Worm (Caenorhabditis elegans) whole organism, midembryonic: ENCODE results near the gene mec-5.

Experiments used
- T22C8.4 ChIP-seq: fragments of 200-800 bp; sonication (Bioruptor generic); IDR thresholded peaks from 2 replicates; pipeline ENCODE4 v1.3.6; 2022; ENCODE audit warnings: missing genetic modification characterization, missing compliant biosample characterization
- cog-1 ChIP-seq: sonication (generic microtip); optimal IDR thresholded peaks from 2 replicates; lab custom pipeline; 2016; ENCODE audit warnings: missing genetic modification characterization, missing compliant biosample characterization
- flt-1 ChIP-seq: fragments of 200-800 bp; sonication (Bioruptor generic); IDR thresholded peaks from 2 replicates; pipeline ENCODE4 v1.3.6; 2022; ENCODE audit warnings: missing genetic modification characterization, missing compliant biosample characterization
- klf-2 ChIP-seq: fragments of 200-800 bp; sonication (Bioruptor generic); conservative IDR thresholded peaks from 2 replicates; pipeline ENCODE4 v1.3.6; 2022; ENCODE audit warnings: missing genetic modification reagents, missing genetic modification characterization, missing compliant biosample characterization
- med-1 ChIP-seq: sonication (generic microtip); optimal IDR thresholded peaks from 2 replicates; lab custom pipeline; 2017; ENCODE audit warnings: missing genetic modification characterization, mild to moderate bottlenecking, missing compliant biosample characterization, antibody characterized with exemption, missing genetic modification reagents; ENCODE audit not compliant: insufficient read depth
- ref-1 ChIP-seq: fragments of 200-800 bp; sonication (Bioruptor generic); conservative IDR thresholded peaks from 2 replicates; pipeline ENCODE4 v1.3.6; 2022; ENCODE audit warnings: missing genetic modification reagents, missing genetic modification characterization, missing compliant biosample characterization
- tab-1 ChIP-seq: fragments of 200-800 bp; sonication (Bioruptor generic); IDR thresholded peaks from 2 replicates; pipeline ENCODE4 v1.3.6; 2022; ENCODE audit warnings: missing genetic modification characterization, missing compliant biosample characterization
- ztf-23 ChIP-seq: fragments of 200-800 bp; sonication (Bioruptor generic); IDR thresholded peaks from 2 replicates; pipeline ENCODE4 v1.3.6; 2022; ENCODE audit warnings: missing genetic modification reagents, missing genetic modification characterization, missing compliant biosample characterization
- ztf-29 ChIP-seq: fragments of 200-800 bp; sonication (Bioruptor generic); IDR thresholded peaks from 2 replicates; pipeline ENCODE4 v1.3.6; 2022; ENCODE audit warnings: missing genetic modification reagents, missing genetic modification characterization, missing compliant biosample characterization

mec-5 gene

DNA sequence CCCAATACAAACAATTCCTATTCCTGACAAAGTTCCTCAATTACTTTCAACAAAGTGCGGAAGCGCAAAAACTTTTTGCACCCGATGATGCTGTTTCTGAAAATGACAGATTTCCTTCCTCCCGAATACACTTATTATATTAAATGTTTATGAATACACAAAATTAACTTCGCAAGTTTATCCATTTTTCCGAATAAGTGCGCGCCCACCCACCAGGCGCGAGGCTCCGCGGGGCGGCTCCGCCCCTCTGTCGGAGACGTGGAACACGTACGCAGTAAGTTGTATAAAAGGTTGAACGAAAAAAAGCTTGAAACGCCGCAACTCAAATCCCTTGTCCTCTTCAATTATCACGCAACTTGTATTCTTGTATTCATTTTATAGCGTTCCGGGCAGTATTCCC, 15.0 kb downstream of the mec-5 start, which contains the start of gene C09G1.5:
TSS of gene C09G1.5 (plus strand) at position 301 of the 400 bp plus-strand sequence.
- TF ChIP-seq ztf-29 = no peak
- no peak for TF ChIP-seq klf-2 (GFP tag; lab: Robert Waterston, UW)
- TF ChIP-seq cog-1 (tag; lab: Kevin White, UChicago) = no peak
- TF ChIP-seq T22C8.4 (GFP tag; lab: Robert Waterston, UW) = no peak
- TF ChIP-seq med-1 = no peak
- TF ChIP-seq ztf-23 = no peak
- no peak for TF ChIP-seq flt-1
- no peak for TF ChIP-seq tab-1 (GFP tag; lab: Robert Waterston, UW)
- TF ChIP-seq ref-1 = no peak

DNA sequence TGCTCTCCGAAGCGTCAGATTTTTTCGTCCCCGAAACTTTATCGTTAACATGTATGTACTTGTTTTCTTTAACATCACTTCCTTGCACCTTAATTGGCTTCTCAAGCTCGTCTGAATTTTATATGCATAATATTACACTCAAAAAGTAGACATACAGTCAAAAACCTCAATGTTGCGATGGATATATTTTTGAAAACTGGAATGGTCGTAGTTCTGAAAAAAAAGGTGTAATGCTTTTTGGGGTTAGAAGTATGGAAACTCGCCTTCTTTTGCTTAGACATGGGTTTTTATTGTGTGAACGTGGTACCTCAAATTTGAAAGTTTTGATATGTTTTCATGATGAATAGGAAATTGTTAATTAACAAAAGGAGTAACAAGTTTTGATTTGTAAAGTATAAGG, 38.8 kb downstream of the mec-5 start, which contains the start of gene C09G1.2:
TSS of gene C09G1.2 (minus strand) at position 101 of the 400 bp plus-strand sequence.
- no peak for TF ChIP-seq med-1
- no peak for TF ChIP-seq cog-1 (tag; lab: Kevin White, UChicago)
- TF ChIP-seq flt-1 = no peak
- no peak for TF ChIP-seq ref-1
- TF ChIP-seq ztf-29 = no peak
- TF ChIP-seq T22C8.4 (GFP tag; lab: Robert Waterston, UW) = no peak
- no peak for TF ChIP-seq klf-2 (GFP tag; lab: Robert Waterston, UW)
- TF ChIP-seq ztf-23 = no peak
- TF ChIP-seq tab-1 (GFP tag; lab: Robert Waterston, UW) = no peak

DNA sequence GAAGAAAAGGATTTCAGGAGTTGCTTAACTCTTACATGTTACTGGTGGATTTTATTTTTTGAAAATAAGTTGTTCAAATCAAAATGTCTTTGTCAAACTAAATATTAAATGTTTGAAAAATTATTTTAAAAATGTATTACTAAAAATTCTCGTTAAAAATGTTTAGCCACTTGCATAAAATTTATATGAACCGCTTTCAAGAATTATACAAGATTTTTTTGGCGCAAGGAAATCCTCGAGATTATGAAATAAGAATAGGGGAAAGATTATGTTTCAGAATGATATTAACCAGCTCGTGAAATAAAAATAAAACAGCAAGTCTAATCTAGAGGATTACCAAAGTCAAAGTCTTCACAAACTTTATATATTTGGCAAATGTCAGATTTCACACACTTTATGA, 39.5 kb downstream of the mec-5 start:
- TF ChIP-seq tab-1 (GFP tag; lab: Robert Waterston, UW) = no peak
- no peak for TF ChIP-seq ztf-23
- no peak for TF ChIP-seq T22C8.4 (GFP tag; lab: Robert Waterston, UW)
- no peak for TF ChIP-seq ref-1
- no peak for TF ChIP-seq med-1
- TF ChIP-seq ztf-29 = no peak
- TF ChIP-seq klf-2 (GFP tag; lab: Robert Waterston, UW) = no peak
- TF ChIP-seq cog-1 (tag; lab: Kevin White, UChicago) = no peak
- TF ChIP-seq flt-1 = no peak

DNA sequence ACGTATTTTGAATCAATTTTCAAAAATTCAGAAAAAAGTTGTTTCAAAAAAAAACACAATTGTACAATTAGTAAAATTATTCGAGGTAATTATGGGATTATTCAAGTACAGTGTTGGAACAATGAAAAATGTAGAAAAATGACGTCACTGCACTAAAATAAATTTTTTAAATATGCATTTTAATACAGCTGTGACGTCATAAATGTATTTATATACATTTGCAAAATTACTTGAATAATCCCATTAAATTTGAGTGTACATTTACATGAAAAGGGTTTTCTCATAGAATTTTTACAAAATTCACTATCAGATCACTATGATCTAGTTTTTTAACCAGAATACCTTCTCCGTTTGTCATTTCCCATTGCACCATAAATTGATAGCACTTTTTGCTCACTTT, 44.8 kb downstream of the mec-5 start:
- no peak for TF ChIP-seq cog-1 (tag; lab: Kevin White, UChicago)
- no peak for TF ChIP-seq flt-1
- TF ChIP-seq T22C8.4 (GFP tag; lab: Robert Waterston, UW) = no peak
- TF ChIP-seq ztf-29 = no peak
- TF ChIP-seq tab-1 (GFP tag; lab: Robert Waterston, UW) = no peak
- TF ChIP-seq med-1 = no peak
- TF ChIP-seq ref-1 = no peak
- TF ChIP-seq klf-2 (GFP tag; lab: Robert Waterston, UW) = no peak
- TF ChIP-seq ztf-23 = no peak

DNA sequence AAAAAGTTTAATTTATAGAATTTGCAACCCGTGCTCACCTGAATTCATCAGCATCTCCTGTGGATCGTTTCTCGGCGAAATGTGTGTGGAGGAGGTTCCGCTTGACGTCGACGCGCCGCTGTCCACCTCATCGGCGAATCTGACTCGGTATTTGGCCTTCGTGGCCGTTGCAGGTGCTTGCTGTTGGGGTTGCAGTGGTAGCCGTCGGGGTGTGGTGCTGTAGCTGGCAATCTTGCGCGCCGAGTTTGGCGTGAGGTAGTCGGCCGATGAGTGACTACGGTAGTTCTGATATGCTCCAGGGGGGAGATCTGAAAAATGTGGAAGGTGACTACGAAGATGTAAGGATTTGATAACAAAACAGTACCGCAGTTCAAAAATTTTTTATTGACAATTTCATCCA, 49.0 kb downstream of the mec-5 start:
- no peak for TF ChIP-seq ref-1
- TF ChIP-seq flt-1 = no peak
- no peak for TF ChIP-seq ztf-29

DNA sequence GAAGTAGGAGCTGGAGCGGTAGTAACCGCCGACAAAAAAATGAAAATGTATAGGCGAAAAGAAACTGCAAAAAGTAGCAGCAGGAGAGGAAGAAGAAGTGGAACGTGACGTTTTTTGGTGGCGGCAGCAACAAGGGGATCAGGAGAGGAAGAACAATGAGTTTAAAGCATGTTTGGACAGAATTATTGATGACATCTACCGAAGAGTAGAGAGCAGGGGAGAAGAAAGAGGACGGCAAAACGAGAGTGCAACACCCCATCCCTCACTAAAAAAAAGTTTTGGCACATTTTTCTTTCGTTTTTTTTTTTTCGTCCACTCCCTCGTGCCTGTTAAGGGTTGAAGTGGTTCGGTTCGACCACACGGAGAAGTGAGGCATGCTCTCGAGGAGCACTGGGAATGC, 50.1 kb downstream of the mec-5 start:
- TF ChIP-seq med-1 = no peak
- no peak for TF ChIP-seq flt-1
- TF ChIP-seq ztf-29 = no peak
- TF ChIP-seq T22C8.4 (GFP tag; lab: Robert Waterston, UW) = no peak
- TF ChIP-seq tab-1 (GFP tag; lab: Robert Waterston, UW) = no peak
- no peak for TF ChIP-seq ztf-23
- no peak for TF ChIP-seq klf-2 (GFP tag; lab: Robert Waterston, UW)
- no peak for TF ChIP-seq ref-1
- TF ChIP-seq cog-1 (tag; lab: Kevin White, UChicago) = no peak

DNA sequence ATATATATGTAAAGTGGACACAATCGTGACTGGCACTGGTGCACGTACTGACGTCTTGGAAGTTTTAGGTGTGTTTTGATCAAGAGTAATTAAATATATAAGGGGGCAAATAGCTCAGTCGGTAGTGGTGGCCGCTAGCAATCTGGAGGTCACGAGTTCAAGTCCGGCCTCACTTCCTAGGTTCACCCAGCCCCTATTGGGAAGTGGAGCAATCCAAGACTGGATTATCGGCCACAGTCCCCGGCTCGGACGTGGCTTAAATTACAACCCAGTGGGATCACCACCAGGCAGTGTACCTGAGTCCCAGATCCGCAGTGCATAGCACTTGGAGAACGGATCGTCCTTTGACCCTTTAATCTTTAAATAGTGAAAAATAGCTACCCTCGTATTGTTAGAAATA, 53.3 kb downstream of the mec-5 start:
- no peak for TF ChIP-seq cog-1 (tag; lab: Kevin White, UChicago)
- no peak for TF ChIP-seq klf-2 (GFP tag; lab: Robert Waterston, UW)

DNA sequence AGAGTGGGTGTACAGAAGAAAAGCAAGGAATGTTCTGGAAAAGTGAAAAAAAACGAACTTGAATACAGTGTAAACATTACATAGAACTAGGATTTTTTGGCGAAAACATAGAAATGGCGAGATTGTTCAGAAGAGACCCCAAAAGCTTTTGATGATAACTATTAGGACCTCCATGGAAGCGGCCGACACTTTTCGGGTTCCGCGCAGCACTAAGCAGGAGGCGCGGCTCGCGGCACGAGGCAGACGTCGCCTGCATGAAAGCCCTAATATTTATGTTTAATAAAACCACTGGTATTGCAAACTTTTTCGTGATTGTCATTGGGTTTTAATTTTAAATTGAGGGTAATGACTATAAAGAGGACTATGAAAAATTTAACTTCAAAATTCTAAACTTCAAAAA, 54.1 kb downstream of the mec-5 start:
- no peak for TF ChIP-seq ztf-23
- TF ChIP-seq ztf-29 = no peak
- TF ChIP-seq med-1 = no peak
